Fruit fly (Drosophila melanogaster) whole organism, embryonic: ENCODE results near the gene GluProRS.

Experiments
- ATbp ChIP-seq: fragments of 200-800 bp; sonication (Bioruptor generic); optimal IDR thresholded peaks from 2 replicates; lab custom pipeline; 2017; ENCODE audit warnings: missing biosample characterization, mild to moderate bottlenecking, missing genetic modification characterization, missing genetic modification reagents
- Blimp-1 ChIP-seq: fragments of 200-800 bp; sonication (Bioruptor generic); optimal IDR thresholded peaks from 3 replicates; lab custom pipeline; 2018; ENCODE audit warnings: missing biosample characterization, missing genetic modification characterization, mild to moderate bottlenecking, moderate library complexity, missing genetic modification reagents
- CG10654 ChIP-seq: fragments of 200-800 bp; sonication (Bioruptor generic); optimal IDR thresholded peaks from 2 replicates; lab custom pipeline; 2016; ENCODE audit warnings: missing biosample characterization, missing genetic modification characterization
- CG10959 ChIP-seq: fragments of 200-800 bp; sonication (Bioruptor generic); IDR thresholded peaks from 2 replicates; pipeline ENCODE4 v1.3.6; 2022; ENCODE audit warnings: missing biosample characterization, missing genetic modification characterization
- CG11093 ChIP-seq: fragments of 200-800 bp; sonication (Bioruptor generic); IDR thresholded peaks from 3 replicates; pipeline ENCODE4 v1.3.6; 2022; ENCODE audit warnings: missing biosample characterization, missing genetic modification characterization
- CG11398 ChIP-seq: fragments of 200-800 bp; sonication (Bioruptor generic); optimal IDR thresholded peaks from 2 replicates; lab custom pipeline; 2016; ENCODE audit warnings: missing biosample characterization, missing genetic modification characterization
- CG13775 ChIP-seq: fragments of 200-800 bp; sonication (Bioruptor generic); optimal IDR thresholded peaks from 3 replicates; lab custom pipeline; 2017; ENCODE audit warnings: missing biosample characterization, mild to moderate bottlenecking, missing genetic modification characterization
- CG15269 ChIP-seq: fragments of 200-800 bp; sonication (Bioruptor generic); optimal IDR thresholded peaks from 2 replicates; lab custom pipeline; 2018; ENCODE audit warnings: missing biosample characterization, mild to moderate bottlenecking, missing genetic modification characterization, moderate library complexity
- CG16863 ChIP-seq: fragments of 200-800 bp; sonication (Bioruptor generic); optimal IDR thresholded peaks from 3 replicates; lab custom pipeline; 2016; ENCODE audit warnings: missing biosample characterization, missing genetic modification characterization
- CG17359 ChIP-seq: fragments of 200-800 bp; sonication (Bioruptor generic); optimal IDR thresholded peaks from 3 replicates; lab custom pipeline; 2018; ENCODE audit warnings: missing biosample characterization, mild to moderate bottlenecking, missing genetic modification characterization, moderate library complexity
- CG2116 ChIP-seq: fragments of 200-800 bp; sonication (Bioruptor generic); optimal IDR thresholded peaks from 3 replicates; lab custom pipeline; 2018; ENCODE audit warnings: missing biosample characterization, mild to moderate bottlenecking, missing genetic modification characterization
- CG2712 ChIP-seq: fragments of 200-800 bp; optimal IDR thresholded peaks from 3 replicates; lab custom pipeline; 2019; ENCODE audit warnings: missing biosample characterization, mild to moderate bottlenecking, missing genetic modification characterization, moderate library complexity
- CG30020 ChIP-seq: fragments of 200-800 bp; optimal IDR thresholded peaks from 2 replicates; lab custom pipeline; 2019; ENCODE audit warnings: missing biosample characterization, mild to moderate bottlenecking, missing genetic modification characterization, moderate library complexity
- CG31365 ChIP-seq: fragments of 200-800 bp; sonication (Bioruptor generic); optimal IDR thresholded peaks from 2 replicates; lab custom pipeline; 2018; ENCODE audit warnings: missing biosample characterization, mild to moderate bottlenecking, missing genetic modification characterization
- CG42726 ChIP-seq: fragments of 200-800 bp; sonication (Bioruptor generic); IDR thresholded peaks from 2 replicates; pipeline ENCODE4 v1.3.6; 2022; ENCODE audit warnings: missing biosample characterization, missing genetic modification characterization; ENCODE audit not compliant: partially characterized antibody
- CG4424 ChIP-seq: fragments of 200-800 bp; sonication (Bioruptor generic); optimal IDR thresholded peaks from 3 replicates; lab custom pipeline; 2016; ENCODE audit warnings: missing biosample characterization, missing genetic modification characterization
- CG6689 ChIP-seq: fragments of 200-800 bp; sonication (Bioruptor generic); IDR thresholded peaks from 2 replicates; pipeline ENCODE4 v1.3.6; 2022; ENCODE audit warnings: missing biosample characterization, missing genetic modification characterization
- CG7357 ChIP-seq: fragments of 200-800 bp; sonication (Bioruptor generic); IDR thresholded peaks from 3 replicates; pipeline ENCODE4 v1.3.6; 2022; ENCODE audit warnings: missing biosample characterization, missing genetic modification characterization
- CG7556 ChIP-seq: fragments of 200-800 bp; sonication (Bioruptor generic); optimal IDR thresholded peaks from 2 replicates; lab custom pipeline; 2017; ENCODE audit warnings: missing biosample characterization, mild to moderate bottlenecking, missing genetic modification characterization
- Camta ChIP-seq: fragments of 200-800 bp; sonication (Bioruptor generic); optimal IDR thresholded peaks from 2 replicates; lab custom pipeline; 2016; ENCODE audit warnings: missing biosample characterization, missing genetic modification characterization
- Gsc ChIP-seq: fragments of 200-800 bp; sonication (Bioruptor generic); IDR thresholded peaks from 2 replicates; pipeline ENCODE4 v1.3.6; 2022; ENCODE audit warnings: missing biosample characterization, missing genetic modification characterization
- H2.0 ChIP-seq: fragments of 200-800 bp; sonication (Bioruptor generic); IDR thresholded peaks from 2 replicates; pipeline ENCODE4 v1.3.6; 2022; ENCODE audit warnings: missing biosample characterization, missing genetic modification characterization
- HHEX ChIP-seq: fragments of 200-800 bp; sonication (Bioruptor generic); optimal IDR thresholded peaks from 3 replicates; lab custom pipeline; 2017; ENCODE audit warnings: missing biosample characterization, mild to moderate bottlenecking, missing genetic modification characterization, missing genetic modification reagents
- HLHmδ ChIP-seq: fragments of 200-800 bp; sonication (Bioruptor generic); optimal IDR thresholded peaks from 2 replicates; lab custom pipeline; 2018; ENCODE audit warnings: missing biosample characterization, mild to moderate bottlenecking, missing genetic modification characterization, moderate library complexity
- HmgZ ChIP-seq: fragments of 200-800 bp; sonication (Bioruptor generic); optimal IDR thresholded peaks from 2 replicates; lab custom pipeline; 2018; ENCODE audit warnings: missing biosample characterization, mild to moderate bottlenecking, missing genetic modification characterization
- Nf-YA ChIP-seq: fragments of 200-800 bp; sonication (Bioruptor generic); IDR thresholded peaks from 2 replicates; pipeline ENCODE4 v1.3.6; 2022; ENCODE audit warnings: missing biosample characterization, missing genetic modification characterization
- Nf-YC ChIP-seq: fragments of 200-800 bp; optimal IDR thresholded peaks from 3 replicates; lab custom pipeline; 2019; ENCODE audit warnings: missing biosample characterization, mild to moderate bottlenecking, missing genetic modification characterization, moderate library complexity
- Oli ChIP-seq: fragments of 200-800 bp; sonication (Bioruptor generic); optimal IDR thresholded peaks from 2 replicates; lab custom pipeline; 2018; ENCODE audit warnings: missing biosample characterization, mild to moderate bottlenecking, missing genetic modification characterization, moderate library complexity
- Sox102F ChIP-seq: fragments of 200-800 bp; sonication (Bioruptor generic); optimal IDR thresholded peaks from 2 replicates; lab custom pipeline; 2018; ENCODE audit warnings: missing biosample characterization, mild to moderate bottlenecking, missing genetic modification characterization, moderate library complexity
- Vsx1 ChIP-seq: fragments of 200-800 bp; sonication (Bioruptor generic); optimal IDR thresholded peaks from 2 replicates; lab custom pipeline; 2017; ENCODE audit warnings: missing biosample characterization, mild to moderate bottlenecking, missing genetic modification characterization, missing genetic modification reagents
- Xrp1 ChIP-seq: fragments of 200-800 bp; sonication (Bioruptor generic); IDR thresholded peaks from 2 replicates; pipeline ENCODE4 v1.3.6; 2022; ENCODE audit warnings: missing biosample characterization, missing genetic modification characterization
- al ChIP-seq: fragments of 200-800 bp; sonication (Bioruptor generic); IDR thresholded peaks from 2 replicates; pipeline ENCODE4 v1.3.6; 2022; ENCODE audit warnings: missing biosample characterization, missing genetic modification characterization
- ci ChIP-seq: fragments of 200-800 bp; sonication (Bioruptor generic); IDR thresholded peaks from 3 replicates; pipeline ENCODE4 v1.3.6; 2022; ENCODE audit warnings: missing biosample characterization, missing genetic modification characterization
- cwo ChIP-seq: fragments of 200-800 bp; sonication (Bioruptor generic); optimal IDR thresholded peaks from 3 replicates; lab custom pipeline; 2017; ENCODE audit warnings: missing biosample characterization, missing genetic modification characterization, mild to moderate bottlenecking, moderate library complexity, missing genetic modification reagents
- dpn ChIP-seq, 2 experiments: fragments of 200-800 bp; sonication (Bioruptor generic); optimal IDR thresholded peaks; 3 replicates each; lab custom pipeline; 2016; ENCODE audit warnings: missing biosample characterization in 2 of 2, missing genetic modification characterization in 2 of 2
- en ChIP-seq: fragments of 200-800 bp; sonication (Bioruptor generic); optimal IDR thresholded peaks from 2 replicates; lab custom pipeline; 2016; ENCODE audit warnings: missing biosample characterization, missing genetic modification characterization
- eyg ChIP-seq: fragments of 200-800 bp; sonication (Bioruptor generic); optimal IDR thresholded peaks from 3 replicates; lab custom pipeline; 2016; ENCODE audit warnings: missing biosample characterization, missing genetic modification characterization
- fd102C ChIP-seq: fragments of 200-800 bp; sonication (Bioruptor generic); optimal IDR thresholded peaks from 2 replicates; lab custom pipeline; 2018; ENCODE audit warnings: missing biosample characterization, mild to moderate bottlenecking, missing genetic modification characterization, moderate library complexity
- inv ChIP-seq: fragments of 200-800 bp; sonication (Bioruptor generic); IDR thresholded peaks from 2 replicates; pipeline ENCODE4 v1.3.6; 2022; ENCODE audit warnings: missing biosample characterization, missing genetic modification characterization; ENCODE audit not compliant: partially characterized antibody
- nerfin-1 ChIP-seq: fragments of 200-800 bp; sonication (Bioruptor generic); optimal IDR thresholded peaks from 3 replicates; lab custom pipeline; 2019; ENCODE audit warnings: missing biosample characterization, mild to moderate bottlenecking, missing genetic modification characterization, moderate library complexity
- nom ChIP-seq: fragments of 200-800 bp; sonication (Bioruptor generic); optimal IDR thresholded peaks from 2 replicates; lab custom pipeline; 2017; ENCODE audit warnings: missing biosample characterization, missing genetic modification characterization, mild to moderate bottlenecking, moderate library complexity, missing genetic modification reagents
- otp ChIP-seq: fragments of 200-800 bp; sonication (Bioruptor generic); IDR thresholded peaks from 3 replicates; pipeline ENCODE4, ENCODE4 v1.3.6; 2022; ENCODE audit warnings: missing biosample characterization, missing genetic modification characterization
- pan ChIP-seq, 4 experiments: fragments of >200 bp in 3 of 4; fragments of 200-800 bp in 1 of 4; sonication (Bioruptor generic) in 1 of 4; optimal IDR thresholded peaks in 3 of 4; IDR thresholded peaks in 1 of 4; 2 replicates each; pipeline versions ENCODE4 v1.3.6 to Lab custom; 2017 to 2022; ENCODE audit warnings: missing biosample characterization in 2 of 4, missing genetic modification characterization in 2 of 4, mixed read lengths in 1 of 4
- psq ChIP-seq: fragments of 200-800 bp; sonication (Bioruptor generic); optimal IDR thresholded peaks from 2 replicates; lab custom pipeline; 2017; ENCODE audit warnings: missing biosample characterization, missing genetic modification characterization
- sc ChIP-seq, 3 experiments: fragments of >200 bp in 2 of 3; fragments of 200-800 bp in 1 of 3; sonication (Bioruptor generic) in 1 of 3; optimal IDR thresholded peaks; 2 replicates in 2 of 3; 3 replicates in 1 of 3; lab custom pipeline; 2017; ENCODE audit warnings: mild to moderate bottlenecking in 1 of 3, missing biosample characterization in 1 of 3, missing genetic modification characterization in 1 of 3, missing genetic modification reagents in 1 of 3
- sd ChIP-seq: fragments of 200-800 bp; sonication (Bioruptor generic); optimal IDR thresholded peaks from 3 replicates; lab custom pipeline; 2018; ENCODE audit warnings: missing biosample characterization, mild to moderate bottlenecking, missing genetic modification characterization, moderate library complexity
- slou ChIP-seq: fragments of 200-800 bp; sonication (Bioruptor generic); optimal IDR thresholded peaks from 3 replicates; lab custom pipeline; 2016; ENCODE audit warnings: missing biosample characterization, missing genetic modification characterization
- ttk ChIP-seq: fragments of 200-800 bp; sonication (Bioruptor generic); IDR thresholded peaks from 2 replicates; pipeline ENCODE4 v2.1.2; 2022; ENCODE audit warnings: missing biosample characterization, missing genetic modification characterization
- zfh2 ChIP-seq: fragments of 200-800 bp; sonication (Bioruptor generic); optimal IDR thresholded peaks from 2 replicates; lab custom pipeline; 2016; ENCODE audit warnings: missing biosample characterization, missing genetic modification characterization

The GluProRS gene

dm6 chr3R:23915042-23915428, 43.2 kb downstream of the GluProRS start (continued):
- TF ChIP-seq CG16863 (GFP tag; lab: Kevin White, UChicago) (no peak), slou (GFP tag; lab: Kevin White, UChicago) (peak; percentile 5), cwo (GFP tag; lab: Kevin White, UChicago) (no peak), CG30020 (tag; lab: Kevin White, UChicago) (no peak), Xrp1 (GFP tag; lab: Robert Waterston, UW) (peak; percentile 64; the same call in 1 of the 2 replicates), CG2712 (peak; percentile 47), CG10654 (GFP tag; lab: Kevin White, UChicago) (no peak), nom (GFP tag; lab: Kevin White, UChicago) (peak; percentile 89), dpn (GFP tag; optimal IDR thresholded peaks at IDR 0.05; lab: Kevin White, UChicago) (peak in 1 of 2 experiments; percentile 34), al (GFP tag; lab: Robert Waterston, UW) (peak; percentile 46; the same call in 1 of the 2 replicates), CG31365 (no peak), Blimp-1 (GFP tag; lab: Kevin White, UChicago) (peak; percentile 35), CG11398 (no peak), inv (no peak), zfh2 (GFP tag; lab: Kevin White, UChicago) (no peak), Nf-YC (tag; lab: Kevin White, UChicago) (no peak), Camta (GFP tag; lab: Kevin White, UChicago) (no peak), Vsx1 (no peak), pan (optimal IDR thresholded peaks at IDR 0.05; lab: Kevin White, UChicago) (no peak), pan (GFP tag; optimal IDR thresholded peaks at IDR 0.05 in 1 of 2, IDR thresholded peaks at IDR 0.05 in 1 of 2) (peak in 1 of 2 experiments; percentile 73), CG7556 (GFP tag; lab: Kevin White, UChicago) (peak; percentile 41), ATbp (GFP tag; lab: Kevin White, UChicago) (peak; percentile 17), CG13775 (peak; percentile 16), CG10959 (GFP tag; lab: Robert Waterston, UW) (no peak), Gsc (no peak), sc (optimal IDR thresholded peaks at IDR 0.05; lab: Kevin White, UChicago) (no peak), sc (GFP tag; optimal IDR thresholded peaks at IDR 0.05; lab: Kevin White, UChicago) (no peak), CG42726 (no peak), Nf-YA (GFP tag; lab: Robert Waterston, UW) (no peak), CG11093 (GFP tag; lab: Robert Waterston, UW) (no peak), fd102C (GFP tag; lab: Kevin White, UChicago) (no peak), nerfin-1 (tag; lab: Kevin White, UChicago) (no peak), Sox102F (GFP tag; lab: Kevin White, UChicago) (peak; percentile 49), CG17359 (tag; lab: Kevin White, UChicago) (peak; percentile 41), ci (GFP tag; lab: Robert Waterston, UW) (0 out of 3 replicates have a peak, but pooled peaks have one; percentile 41), HHEX (GFP tag; lab: Kevin White, UChicago) (no peak), H2.0 (GFP tag; lab: Robert Waterston, UW) (peak; percentile 51; the same call in 1 of the 2 replicates), HmgZ (no peak), otp (0 out of 3 replicates have a peak, but pooled peaks have one; percentile 45), CG6689 (peak; percentile 26; the same call in 1 of the 2 replicates), Oli (tag; lab: Kevin White, UChicago) (peak; percentile 21), CG4424 (GFP tag; lab: Kevin White, UChicago) (peak; percentile 41), sd (tag; lab: Kevin White, UChicago) (no peak), CG2116 (GFP tag; lab: Kevin White, UChicago) (no peak), ttk (GFP tag; lab: Robert Waterston, UW) (peak; percentile 40; the same call in 1 of the 2 replicates), psq (GFP tag; lab: Kevin White, UChicago) (no peak), CG15269 (tag; lab: Kevin White, UChicago) (peak; percentile 11), HLHmδ (GFP tag; lab: Kevin White, UChicago) (no peak), en (GFP tag; lab: Kevin White, UChicago) (no peak), eyg (GFP tag; lab: Kevin White, UChicago) (no peak), CG7357 (GFP tag; lab: Robert Waterston, UW) (no peak)
